Fruit fly (Drosophila melanogaster) whole organism, prepupa: ENCODE results near the gene mRpL15.

ENCODE experiments used
- CG11294 ChIP-seq: fragments of 200-800 bp; sonication (Bioruptor generic); IDR thresholded peaks from 2 replicates; pipeline ENCODE4 v1.3.6; 2022; ENCODE audit warnings: missing biosample characterization, missing genetic modification characterization
- CG11762 ChIP-seq: fragments of 200-800 bp; sonication (Bioruptor generic); optimal IDR thresholded peaks from 3 replicates; lab custom pipeline; 2016; ENCODE audit warnings: missing biosample characterization, missing genetic modification characterization; ENCODE audit not compliant: insufficient read depth
- CG34406 ChIP-seq: fragments of 200-800 bp; sonication (Bioruptor generic); optimal IDR thresholded peaks from 3 replicates; lab custom pipeline; 2016; ENCODE audit warnings: missing biosample characterization, missing genetic modification characterization
- Eip93F ChIP-seq: fragments of 200-800 bp; sonication (Bioruptor generic); optimal IDR thresholded peaks from 2 replicates; lab custom pipeline; 2016; ENCODE audit warnings: missing biosample characterization, mild to moderate bottlenecking, missing genetic modification characterization
- Hr39 ChIP-seq: fragments of 200-800 bp; sonication (Bioruptor generic); optimal IDR thresholded peaks from 2 replicates; lab custom pipeline; 2016; ENCODE audit warnings: missing biosample characterization, missing genetic modification characterization
- acj6 ChIP-seq: fragments of 200-800 bp; sonication (Bioruptor generic); optimal IDR thresholded peaks from 3 replicates; lab custom pipeline; 2016; ENCODE audit warnings: missing biosample characterization, missing genetic modification characterization
- cyc ChIP-seq: fragments of 200-800 bp; sonication (Bioruptor generic); optimal IDR thresholded peaks from 3 replicates; lab custom pipeline; 2016; ENCODE audit warnings: missing biosample characterization, missing genetic modification characterization
- dac ChIP-seq: fragments of 200-800 bp; sonication (Bioruptor generic); optimal IDR thresholded peaks from 2 replicates; lab custom pipeline; 2017; ENCODE audit warnings: missing biosample characterization, mild to moderate bottlenecking, missing genetic modification characterization

DNA sequence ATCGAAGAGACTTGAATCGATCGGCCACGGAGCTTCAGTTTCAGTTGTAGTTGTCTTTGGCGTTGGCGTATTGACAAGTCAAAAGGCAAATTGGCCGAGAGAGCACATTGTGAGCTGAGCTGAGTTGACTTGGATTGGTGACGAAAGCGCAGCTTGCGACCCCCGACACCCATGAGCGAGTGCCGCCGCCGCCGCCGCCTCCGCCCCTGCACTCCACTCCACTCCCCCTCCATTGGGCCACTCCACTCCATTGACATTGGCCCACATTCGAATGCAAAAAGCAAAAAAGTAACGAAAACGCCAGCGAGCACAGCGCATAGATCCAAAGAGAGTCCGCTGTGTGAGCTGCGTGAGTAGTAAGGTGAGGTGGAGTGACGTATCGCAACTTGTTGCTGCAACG, 38.2 kb downstream of the mRpL15 start:
- TF ChIP-seq CG34406 (GFP tag; lab: Kevin White, UChicago) (no peak), cyc (no peak), CG11294 (GFP tag; lab: Robert Waterston, UW) (no peak), Eip93F (GFP tag; lab: Kevin White, UChicago) (no peak), dac (GFP tag; lab: Kevin White, UChicago) (no peak), Hr39 (no peak), CG11762 (GFP tag; lab: Kevin White, UChicago) (no peak), acj6 (no peak)
